Worm (Caenorhabditis elegans): ENCODE results near the gene srw-122.

- no peak for TF ChIP-seq lir-1 (GFP tag; conservative IDR thresholded peaks at IDR 0.05)
- TF ChIP-seq efl-1 (GFP tag; optimal IDR thresholded peaks at IDR 0.05): no peak
Measured at ce11 chrV:2909525-2909924, 42.5 kb downstream of the srw-122 start, which contains the start of gene zmp-3.
